Worm (Caenorhabditis elegans) whole organism, L1 larva: ENCODE data around the gene srbc-29.

Experiments
- ceh-82 ChIP-seq, 3 experiments: fragments of 150-350 bp in 1 of 3; sonication (generic microtip) in 2 of 3; optimal IDR thresholded peaks; 2 replicates each; lab custom pipeline; 2014 to 2017; ENCODE audit warnings: missing biosample characterization in 3 of 3, missing genetic modification characterization in 3 of 3
- efl-1 ChIP-seq, 4 experiments: fragments of 150-350 bp; optimal IDR thresholded peaks in 3 of 4; peaks in 1 of 4; 1 replicate in 1 of 4; 2 replicates in 3 of 4; lab custom pipeline; 2014; ENCODE audit warnings: missing biosample characterization in 2 of 4, missing genetic modification characterization in 2 of 4, missing genetic modification reagents in 2 of 4
- elt-2 ChIP-seq: sonication (generic microtip); optimal IDR thresholded peaks from 2 replicates; lab custom pipeline; 2016; ENCODE audit warnings: missing genetic modification characterization, mild to moderate bottlenecking, inconsistent platforms, missing compliant biosample characterization, missing genetic modification reagents
- lsy-2 ChIP-seq, 2 experiments: fragments of 150-350 bp; optimal IDR thresholded peaks; 2 replicates each; lab custom pipeline; 2014; ENCODE audit warnings: missing biosample characterization in 2 of 2, missing genetic modification characterization in 2 of 2
- nhr-237 ChIP-seq: fragments of 150-350 bp; optimal IDR thresholded peaks from 2 replicates; lab custom pipeline; 2014; ENCODE audit warnings: missing biosample characterization, missing genetic modification characterization
- nhr-84 ChIP-seq: sonication (generic microtip); optimal IDR thresholded peaks from 2 replicates; lab custom pipeline; 2017; ENCODE audit warnings: missing biosample characterization, missing genetic modification characterization
- pqm-1 ChIP-seq: sonication (generic microtip); optimal IDR thresholded peaks from 3 replicates; lab custom pipeline; 2017; ENCODE audit warnings: missing biosample characterization, missing genetic modification characterization
- unc-130 ChIP-seq: fragments of 150-350 bp; optimal IDR thresholded peaks from 2 replicates; lab custom pipeline; 2017; ENCODE audit warnings: missing biosample characterization, missing genetic modification characterization, inconsistent platforms
- unc-62 ChIP-seq: fragments of 150-350 bp; optimal IDR thresholded peaks from 2 replicates; lab custom pipeline; 2014; ENCODE audit warnings: missing biosample characterization, missing genetic modification reagents, missing genetic modification characterization

DNA sequence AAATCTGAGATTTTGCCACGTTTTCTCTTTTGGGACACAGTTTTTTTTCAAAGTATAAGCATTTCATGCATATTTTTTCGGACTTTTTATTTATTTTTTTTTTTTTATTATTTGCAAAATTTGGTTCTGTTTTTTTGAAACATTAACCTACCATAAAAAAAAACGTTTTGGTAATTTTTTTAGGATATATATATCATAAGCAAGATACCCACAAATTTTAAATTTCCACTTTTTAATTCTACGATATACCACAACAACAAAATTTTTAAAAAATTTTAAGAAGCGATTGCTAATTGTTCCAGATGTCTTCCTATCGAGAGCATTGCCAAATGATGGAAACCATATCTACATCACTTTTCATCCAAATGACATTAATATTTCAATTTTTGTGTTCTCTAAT, 42.0 kb downstream of the srbc-29 start, which contains the start of gene srab-20:
- no peak for TF ChIP-seq unc-62 (GFP tag; lab: Kevin White, UChicago)
- TF ChIP-seq elt-2 (tag; lab: Kevin White, UChicago) = no peak
- TF ChIP-seq ceh-82 (tag; optimal IDR thresholded peaks at IDR 0.05; lab: Kevin White, UChicago) = no peak
- no peak for TF ChIP-seq lsy-2 (tag; optimal IDR thresholded peaks at IDR 0.05; lab: Kevin White, UChicago)
- TF ChIP-seq nhr-237 (tag; lab: Kevin White, UChicago) = no peak
- no peak for TF ChIP-seq unc-130 (tag; lab: Kevin White, UChicago)
- no peak for TF ChIP-seq efl-1 (optimal IDR thresholded peaks at IDR 0.05; lab: Kevin White, UChicago)
- no peak for TF ChIP-seq efl-1 (GFP tag; optimal IDR thresholded peaks at IDR 0.05 in 1 of 2; lab: Kevin White, UChicago)
- TF ChIP-seq nhr-84 (tag; lab: Kevin White, UChicago) = no peak
- no peak for TF ChIP-seq pqm-1 (tag; lab: Kevin White, UChicago)
